Fruit fly (Drosophila melanogaster): Measurements from ENCODE around the gene Jhbp1.

DNA sequence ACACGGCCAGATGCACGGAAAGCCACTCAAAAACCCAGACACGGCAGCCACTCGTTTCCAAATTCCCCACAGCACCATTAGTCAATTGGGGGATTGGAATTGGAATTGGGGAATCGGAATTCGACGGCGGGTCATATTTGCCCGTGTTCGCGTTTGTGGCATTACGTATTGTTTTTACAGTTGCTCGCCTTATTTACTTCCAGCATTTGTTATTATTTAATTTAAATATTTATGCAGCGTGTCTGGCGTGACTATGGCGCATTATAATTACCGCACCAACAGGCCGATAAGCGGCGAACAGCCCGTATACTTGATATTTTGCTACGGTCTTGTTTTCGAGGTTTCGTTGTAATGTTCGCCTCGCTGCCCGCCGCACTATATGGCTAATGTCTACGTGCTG, 49.9 kb downstream of the Jhbp1 start:
- no peak for TF ChIP-seq CG14655 (GFP tag; optimal IDR thresholded peaks at IDR 0.05)
- no peak for TF ChIP-seq EcR (GFP tag; optimal IDR thresholded peaks at IDR 0.05)
- TF ChIP-seq Pif1B (GFP tag; optimal IDR thresholded peaks at IDR 0.05) = no peak
- no peak for TF ChIP-seq CG8301 (tag; optimal IDR thresholded peaks at IDR 0.05)
- no peak for TF ChIP-seq CG9948 (tag; optimal IDR thresholded peaks at IDR 0.05)
- no peak for TF ChIP-seq CG12605 (GFP tag; IDR thresholded peaks at IDR 0.05)
